Worm (Caenorhabditis elegans) whole organism, L3 larva: Measurements from ENCODE around the gene mcm-7.

ENCODE experiments used
- R02D3.7 ChIP-seq: fragments of 150-350 bp; optimal IDR thresholded peaks from 2 replicates; lab custom pipeline; 2014; ENCODE audit warnings: missing biosample characterization, missing genetic modification characterization
- aly-2 ChIP-seq: fragments of 150-350 bp; optimal IDR thresholded peaks from 2 replicates; lab custom pipeline; 2014; ENCODE audit warnings: missing biosample characterization, missing genetic modification characterization
- ama-1 ChIP-seq: fragments of 150-350 bp; optimal IDR thresholded peaks from 2 replicates; lab custom pipeline; 2018
- ceh-16 ChIP-seq: sonication (generic microtip); optimal IDR thresholded peaks from 2 replicates; lab custom pipeline; 2017; ENCODE audit warnings: missing biosample characterization, missing genetic modification characterization
- ceh-28 ChIP-seq: fragments of 150-350 bp; optimal IDR thresholded peaks from 2 replicates; lab custom pipeline; 2014; ENCODE audit warnings: missing biosample characterization, missing genetic modification reagents, missing genetic modification characterization
- ceh-82 ChIP-seq: fragments of 150-350 bp; optimal IDR thresholded peaks from 2 replicates; lab custom pipeline; 2014; ENCODE audit warnings: missing biosample characterization, missing genetic modification characterization
- daf-12 ChIP-seq: fragments of 150-350 bp; optimal IDR thresholded peaks from 2 replicates; lab custom pipeline; 2014; ENCODE audit warnings: missing biosample characterization, missing genetic modification reagents, missing genetic modification characterization
- egl-27 ChIP-seq: sonication (generic microtip); optimal IDR thresholded peaks from 4 replicates; lab custom pipeline; 2017; ENCODE audit warnings: missing biosample characterization, missing genetic modification reagents, missing genetic modification characterization
- elt-1 ChIP-seq: fragments of 150-350 bp; optimal IDR thresholded peaks from 2 replicates; lab custom pipeline; 2014; ENCODE audit warnings: missing biosample characterization, missing genetic modification characterization
- fkh-10 ChIP-seq: sonication (generic microtip); optimal IDR thresholded peaks from 2 replicates; lab custom pipeline; 2017; ENCODE audit warnings: missing biosample characterization, missing genetic modification reagents, missing genetic modification characterization
- fkh-2 ChIP-seq: fragments of 150-350 bp; optimal IDR thresholded peaks from 2 replicates; lab custom pipeline; 2014; ENCODE audit warnings: missing biosample characterization, missing genetic modification reagents, missing genetic modification characterization
- fos-1 ChIP-seq: fragments of 150-350 bp; optimal IDR thresholded peaks from 2 replicates; lab custom pipeline; 2014; ENCODE audit warnings: missing biosample characterization, missing genetic modification characterization
- jun-1 ChIP-seq: fragments of 150-350 bp; optimal IDR thresholded peaks from 2 replicates; lab custom pipeline; 2014; ENCODE audit warnings: missing biosample characterization, missing genetic modification reagents, missing genetic modification characterization
- lin-15B ChIP-seq: fragments of 150-350 bp; optimal IDR thresholded peaks from 2 replicates; lab custom pipeline; 2014; ENCODE audit warnings: missing biosample characterization, missing genetic modification characterization
- lin-39 ChIP-seq: fragments of 150-350 bp; optimal IDR thresholded peaks from 2 replicates; lab custom pipeline; 2018; ENCODE audit warnings: missing biosample characterization, missing genetic modification reagents, missing genetic modification characterization
- lsy-12 ChIP-seq: sonication (generic microtip); optimal IDR thresholded peaks from 2 replicates; lab custom pipeline; 2016; ENCODE audit warnings: mild to moderate bottlenecking, missing genetic modification characterization, missing compliant biosample characterization
- mml-1 ChIP-seq: fragments of 150-350 bp; sonication (generic microtip); optimal IDR thresholded peaks from 3 replicates; lab custom pipeline; 2014; ENCODE audit warnings: missing biosample characterization, missing genetic modification characterization
- nfya-1 ChIP-seq: sonication (generic microtip); optimal IDR thresholded peaks from 2 replicates; lab custom pipeline; 2017; ENCODE audit warnings: missing genetic modification characterization, mild to moderate bottlenecking, missing compliant biosample characterization, antibody characterized with exemption, moderate library complexity; ENCODE audit not compliant: insufficient read depth
- nhr-11 ChIP-seq: fragments of 150-350 bp; optimal IDR thresholded peaks from 2 replicates; lab custom pipeline; 2014; ENCODE audit warnings: missing biosample characterization, missing genetic modification characterization
- nhr-12 ChIP-seq: fragments of 150-350 bp; optimal IDR thresholded peaks from 2 replicates; lab custom pipeline; 2014; ENCODE audit warnings: missing biosample characterization, missing genetic modification characterization
- nhr-23 ChIP-seq: fragments of 150-350 bp; optimal IDR thresholded peaks from 2 replicates; lab custom pipeline; 2014; ENCODE audit warnings: missing biosample characterization, missing genetic modification reagents, missing genetic modification characterization
- nhr-237 ChIP-seq: fragments of 150-350 bp; optimal IDR thresholded peaks from 2 replicates; lab custom pipeline; 2014; ENCODE audit warnings: missing biosample characterization, missing genetic modification characterization
- nhr-25 ChIP-seq: sonication (generic microtip); optimal IDR thresholded peaks from 2 replicates; lab custom pipeline; 2017; ENCODE audit warnings: missing biosample characterization, missing genetic modification characterization
- nhr-43 ChIP-seq: sonication (generic microtip); optimal IDR thresholded peaks from 2 replicates; lab custom pipeline; 2016; ENCODE audit warnings: mild to moderate bottlenecking, missing genetic modification characterization, missing compliant biosample characterization; ENCODE audit not compliant: poor library complexity, severe bottlenecking
- nhr-67 ChIP-seq: fragments of 150-350 bp; optimal IDR thresholded peaks from 2 replicates; lab custom pipeline; 2014; ENCODE audit warnings: missing biosample characterization, missing genetic modification characterization
- pha-4 ChIP-seq: fragments of 150-350 bp; optimal IDR thresholded peaks from 2 replicates; lab custom pipeline; 2014; ENCODE audit warnings: missing biosample characterization, missing genetic modification reagents, missing genetic modification characterization
- pqm-1 ChIP-seq: fragments of 150-350 bp; optimal IDR thresholded peaks from 2 replicates; lab custom pipeline; 2017; ENCODE audit warnings: missing biosample characterization, missing genetic modification characterization, inconsistent platforms
- snpc-4 ChIP-seq: fragments of 150-350 bp; optimal IDR thresholded peaks from 2 replicates; lab custom pipeline; 2014; ENCODE audit warnings: missing biosample characterization, missing genetic modification characterization
- tbx-2 ChIP-seq: sonication (generic microtip); optimal IDR thresholded peaks from 2 replicates; lab custom pipeline; 2016; ENCODE audit warnings: mild to moderate bottlenecking, missing genetic modification characterization, missing compliant biosample characterization
- zag-1 ChIP-seq: fragments of 150-350 bp; optimal IDR thresholded peaks from 2 replicates; lab custom pipeline; 2014; ENCODE audit warnings: missing biosample characterization, missing genetic modification characterization

Gene mcm-7

DNA sequence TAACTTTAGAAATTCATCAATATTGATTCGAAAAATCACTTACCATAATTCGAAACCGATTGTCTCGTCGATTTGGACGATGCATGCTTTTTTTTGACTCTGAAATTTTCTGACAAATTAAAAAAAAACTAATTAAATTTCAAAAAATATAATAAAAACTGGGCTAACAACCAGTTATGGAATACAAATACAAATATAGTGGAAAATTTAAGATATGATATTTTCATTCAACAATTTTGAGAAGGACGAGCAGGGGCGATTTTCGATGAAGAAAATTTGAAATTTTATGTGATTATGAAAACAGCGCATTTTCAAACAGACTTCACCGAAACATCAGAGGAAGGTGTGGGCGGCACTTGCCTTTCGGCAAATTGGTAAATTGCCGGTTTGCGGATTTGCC is 35.3 kb downstream of the mcm-7 start, which contains the start of gene F13A2.1:
Gene F13A2.1, minus strand, starts transcription at position 101 of the 400 bp plus-strand sequence.
- TF ChIP-seq zag-1 (no peak), aly-2 (tag; lab: Kevin White, UChicago) (no peak), jun-1 (no peak), ama-1 (lab: Kevin White, UChicago) (no peak), egl-27 (tag; lab: Kevin White, UChicago) (no peak)

DNA sequence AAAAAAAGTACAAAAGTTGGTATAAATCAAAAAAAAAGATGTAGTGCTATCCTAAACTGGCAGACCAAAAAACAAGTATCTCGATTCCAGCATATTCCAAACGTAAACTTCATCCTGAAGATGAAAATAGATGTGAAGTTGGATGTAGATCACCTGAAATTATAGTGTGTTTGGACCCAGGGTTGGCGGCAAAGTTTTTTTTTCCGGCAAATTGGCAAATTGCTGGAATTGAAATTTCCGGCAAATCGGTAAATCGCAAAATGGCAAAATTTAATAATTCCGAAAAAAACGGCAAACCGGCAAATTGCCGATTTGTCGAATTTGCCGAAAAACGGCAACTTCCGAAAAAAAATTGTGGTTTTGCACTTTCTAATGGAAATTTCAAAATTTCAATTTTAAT is 37.5 kb downstream of the mcm-7 start, which contains the start of gene F13A2.2:
Gene F13A2.2, minus strand, starts transcription at position 101 of the 400 bp plus-strand sequence.
- TF ChIP-seq pha-4 (tag; lab: Kevin White, UChicago) = no peak
- no peak for TF ChIP-seq elt-1 (tag; lab: Kevin White, UChicago)
- no peak for TF ChIP-seq jun-1
- TF ChIP-seq tbx-2 (tag; lab: Kevin White, UChicago) = no peak

DNA sequence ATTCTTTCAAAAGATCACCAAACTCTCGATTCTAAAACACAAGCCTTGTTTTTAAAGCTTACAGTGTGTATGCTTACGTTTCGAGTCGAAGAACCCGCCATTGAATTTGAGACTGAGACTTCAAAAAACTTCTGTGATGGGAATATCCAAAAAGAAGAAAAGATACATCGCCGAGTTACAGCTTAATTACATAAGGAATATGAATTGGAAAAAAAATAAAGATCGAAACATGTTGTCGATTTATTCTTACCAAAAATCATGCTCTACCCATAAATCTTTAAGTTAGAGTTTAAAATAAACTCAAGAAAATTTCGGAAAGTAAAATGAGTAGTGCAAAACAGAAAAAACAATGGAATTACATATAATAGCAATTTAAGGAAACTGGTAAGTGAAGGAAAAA is 39.2 kb downstream of the mcm-7 start, which contains the start of gene F13A2.10:
Gene F13A2.10, minus strand, starts transcription at position 101 of the 400 bp plus-strand sequence.
- TF ChIP-seq nfya-1 (tag; lab: Kevin White, UChicago) (no peak), lin-15B (no peak), snpc-4 (tag; lab: Kevin White, UChicago) (no peak), ceh-82 (no peak), ceh-28 (tag; lab: Kevin White, UChicago) (no peak), nhr-25 (tag; lab: Kevin White, UChicago) (no peak), nhr-67 (tag; lab: Kevin White, UChicago) (no peak), egl-27 (tag; lab: Kevin White, UChicago) (no peak), lsy-12 (tag; lab: Kevin White, UChicago) (no peak), nhr-237 (tag; lab: Kevin White, UChicago) (no peak), fkh-2 (tag; lab: Kevin White, UChicago) (no peak), nhr-12 (tag; lab: Kevin White, UChicago) (no peak), elt-1 (tag; lab: Kevin White, UChicago) (no peak), ceh-16 (tag; lab: Kevin White, UChicago) (no peak), fkh-10 (no peak), nhr-11 (no peak), lin-39 (tag; lab: Kevin White, UChicago) (no peak)
- TF ChIP-seq, all 47 proteins: peak for 0

DNA sequence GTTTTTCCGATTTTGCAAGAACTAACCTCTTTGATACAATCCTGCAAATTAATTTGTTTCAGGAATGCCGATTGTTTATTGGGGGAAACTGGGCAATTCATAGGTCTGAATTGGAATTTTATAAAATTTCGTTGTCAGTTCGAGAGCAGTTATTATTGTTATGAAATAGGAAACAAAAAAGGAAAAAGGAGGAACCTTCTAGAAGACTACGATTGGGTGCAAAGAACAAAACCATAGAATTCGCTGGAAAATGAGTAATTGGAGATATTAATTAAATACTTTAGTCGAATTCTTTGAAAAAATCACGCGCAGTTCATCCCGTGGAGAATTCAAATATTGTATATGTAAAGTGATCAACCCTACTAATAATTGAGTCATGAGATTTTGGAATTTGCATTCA is 40.4 kb downstream of the mcm-7 start, which contains the start of gene F13A2.9:
Gene F13A2.9, minus strand, starts transcription at position 101 of the 400 bp plus-strand sequence.
- no peak for TF ChIP-seq pqm-1 (tag; lab: Kevin White, UChicago)
- TF ChIP-seq, all 47 proteins: peak for 0

DNA sequence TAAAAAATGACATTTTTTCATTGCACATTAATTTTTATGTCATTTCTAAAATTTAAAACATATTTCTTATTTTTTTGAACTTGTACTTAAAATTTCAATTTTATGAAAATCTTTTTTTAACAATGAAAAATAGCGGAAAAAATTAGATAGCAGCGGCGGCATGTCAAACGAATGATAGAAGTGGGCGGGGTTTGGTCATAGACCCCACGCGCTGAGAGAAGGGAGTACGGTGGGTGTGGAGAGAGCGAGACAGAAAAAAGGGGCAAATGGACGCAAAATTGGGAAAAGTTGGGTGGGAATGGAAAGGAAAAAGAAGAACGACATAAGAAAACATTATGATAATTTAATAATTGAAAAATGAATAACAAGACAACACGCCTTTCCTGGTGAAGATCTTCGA is 41.0 kb downstream of the mcm-7 start:
- TF ChIP-seq nhr-237 (tag; lab: Kevin White, UChicago) (no peak), R02D3.7 (tag; lab: Kevin White, UChicago) (no peak), mml-1 (tag; lab: Kevin White, UChicago) (no peak), nfya-1 (tag; lab: Kevin White, UChicago) (peak; percentile 93)

DNA sequence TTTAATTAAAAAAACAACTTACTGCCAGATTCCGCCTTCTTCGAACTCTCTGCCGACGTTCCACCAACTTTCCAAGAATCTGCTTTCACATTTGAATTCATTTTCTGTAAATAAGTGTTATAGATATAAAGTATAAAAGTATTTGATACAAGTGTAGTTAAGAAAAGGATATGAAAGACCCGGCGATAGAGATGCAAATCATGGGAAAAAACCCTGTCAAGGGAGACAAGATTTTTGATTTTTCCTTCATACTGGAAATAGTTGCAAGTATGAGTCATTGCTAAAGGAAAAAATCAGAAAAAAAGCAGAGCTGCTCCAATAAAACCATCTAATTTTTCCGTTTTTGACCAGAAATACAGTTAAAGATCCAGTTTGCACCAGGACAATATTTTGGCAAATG is 49.3 kb downstream of the mcm-7 start, which contains the start of gene F13A2.3:
Gene F13A2.3, minus strand, starts transcription at position 101 of the 400 bp plus-strand sequence.
- TF ChIP-seq nhr-23 (tag; lab: Kevin White, UChicago) (no peak), daf-12 (tag; lab: Kevin White, UChicago) (no peak), fkh-2 (tag; lab: Kevin White, UChicago) (no peak), fos-1 (no peak), ceh-82 (no peak), egl-27 (tag; lab: Kevin White, UChicago) (no peak), lin-15B (no peak), nhr-43 (tag; lab: Kevin White, UChicago) (no peak), nhr-25 (tag; lab: Kevin White, UChicago) (no peak), ceh-16 (tag; lab: Kevin White, UChicago) (no peak), fkh-10 (no peak), lsy-12 (tag; lab: Kevin White, UChicago) (no peak), jun-1 (no peak)
